Worm (Caenorhabditis elegans) whole organism, L4 larva: ENCODE results near the gene unc-42.

Experiments used
- ceh-20 ChIP-seq: fragments of 200-800 bp; sonication (Bioruptor generic); IDR thresholded peaks from 2 replicates; pipeline ENCODE4 v1.3.6; 2022; ENCODE audit warnings: missing genetic modification reagents, missing genetic modification characterization, missing compliant biosample characterization
- hlh-30 ChIP-seq: sonication (generic microtip); optimal IDR thresholded peaks from 2 replicates; lab custom pipeline; 2017; ENCODE audit warnings: antibody characterized with exemption, mild to moderate bottlenecking, missing genetic modification characterization, missing compliant biosample characterization; ENCODE audit not compliant: insufficient read depth
- mxl-2 ChIP-seq: fragments of 200-800 bp; sonication (Bioruptor generic); conservative IDR thresholded peaks from 2 replicates; pipeline ENCODE4 v1.3.6; 2022; ENCODE audit warnings: missing genetic modification reagents, missing genetic modification characterization, missing compliant biosample characterization
- nhr-111 ChIP-seq: fragments of 200-800 bp; sonication (Bioruptor generic); optimal IDR thresholded peaks from 2 replicates; lab custom pipeline; 2018; ENCODE audit warnings: mild to moderate bottlenecking, missing genetic modification characterization, missing compliant biosample characterization
- nhr-28 ChIP-seq: fragments of 150-350 bp; optimal IDR thresholded peaks from 2 replicates; lab custom pipeline; 2014; ENCODE audit warnings: missing biosample characterization, missing genetic modification characterization
- php-3 ChIP-seq: fragments of 200-800 bp; sonication (Bioruptor generic); IDR thresholded peaks from 2 replicates; pipeline ENCODE4 v1.3.6; 2022; ENCODE audit warnings: missing genetic modification reagents, missing genetic modification characterization, missing compliant biosample characterization
- saeg-2 ChIP-seq: fragments of 200-800 bp; sonication (Bioruptor generic); IDR thresholded peaks from 2 replicates; pipeline ENCODE4 v1.3.6; 2022; ENCODE audit warnings: missing genetic modification reagents, missing genetic modification characterization, missing compliant biosample characterization
- tra-1 ChIP-seq: fragments of 200-800 bp; sonication (Bioruptor generic); IDR thresholded peaks from 2 replicates; pipeline ENCODE4 v1.3.6; 2022; ENCODE audit warnings: missing genetic modification reagents, missing genetic modification characterization, missing compliant biosample characterization
- zfp-2 ChIP-seq: sonication (generic microtip); optimal IDR thresholded peaks from 2 replicates; lab custom pipeline; 2016; ENCODE audit warnings: mild to moderate bottlenecking, missing genetic modification characterization, missing compliant biosample characterization

Gene unc-42

DNA sequence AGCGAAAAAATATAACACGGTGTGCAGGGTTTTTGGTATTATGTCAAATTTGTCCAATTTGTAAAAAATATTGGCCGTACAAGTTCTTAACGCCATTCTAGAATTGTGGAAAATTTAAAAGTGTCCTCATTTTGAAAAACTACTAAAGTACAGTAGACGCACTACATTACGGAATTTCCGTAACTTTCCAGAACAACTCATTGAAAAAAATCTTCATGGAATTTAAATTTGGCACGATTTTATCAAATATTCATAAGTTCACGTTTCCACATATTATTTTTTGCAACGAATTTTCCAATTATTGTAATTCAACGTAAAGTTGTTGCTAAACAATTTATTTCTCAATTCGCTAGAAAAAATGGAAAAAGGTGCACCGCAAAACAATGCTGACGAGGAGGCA lies 54.3 kb downstream of the unc-42 start, which contains the start of gene F40F9.3:
F40F9.3 (plus strand) TSS at position 301 of the 400 bp plus-strand sequence.
- no peak for TF ChIP-seq zfp-2
- no peak for TF ChIP-seq php-3 (GFP tag; lab: Robert Waterston, UW)
- TF ChIP-seq tra-1 (GFP tag; lab: Robert Waterston, UW): no peak
- no peak for TF ChIP-seq nhr-111 (GFP tag; lab: Kevin White, UChicago)
- TF ChIP-seq nhr-28 (tag; lab: Kevin White, UChicago): no peak
- TF ChIP-seq hlh-30 (tag; lab: Kevin White, UChicago): no peak
- no peak for TF ChIP-seq ceh-20 (GFP tag; lab: Robert Waterston, UW)
- TF ChIP-seq saeg-2 (GFP tag; lab: Robert Waterston, UW): no peak
- no peak for TF ChIP-seq mxl-2
